Fruit fly (Drosophila melanogaster): ENCODE data around the gene CG43773.

DNA sequence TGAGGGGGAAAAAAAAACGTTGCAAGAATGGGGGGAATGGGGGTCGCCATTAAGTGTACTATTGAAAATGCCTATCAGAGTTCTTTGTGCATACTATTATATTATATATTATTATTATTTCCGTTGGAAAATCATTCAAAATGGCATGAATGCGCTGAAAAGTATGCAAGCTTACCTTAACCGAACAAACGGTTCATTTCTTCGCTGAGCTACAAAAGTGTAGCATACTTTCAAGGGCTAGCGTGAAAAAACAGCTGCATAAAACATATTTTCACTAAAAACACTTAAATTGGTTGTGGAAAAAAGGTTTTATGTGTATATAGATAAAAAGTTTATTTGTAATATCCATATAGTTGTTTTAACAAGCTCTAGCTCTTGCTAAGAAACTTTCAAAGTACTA, 12.3 kb downstream of the CG43773 start:
- no peak for TF ChIP-seq h (optimal IDR thresholded peaks at IDR 0.05)
- no peak for TF ChIP-seq Sin3A (optimal IDR thresholded peaks at IDR 0.05)
- no peak for TF ChIP-seq ttk (optimal IDR thresholded peaks at IDR 0.05)
- no peak for TF ChIP-seq insv (optimal IDR thresholded peaks at IDR 0.05)
